Worm (Caenorhabditis elegans): ENCODE data around the gene C05D11.5.

- TF ChIP-seq fos-1 (tag; optimal IDR thresholded peaks at IDR 0.05) (no peak), nhr-12 (tag; optimal IDR thresholded peaks at IDR 0.05) (no peak), sea-2 (GFP tag; optimal IDR thresholded peaks at IDR 0.05) (no peak), ZK546.5 (tag; optimal IDR thresholded peaks at IDR 0.05) (no peak), tbx-2 (tag; optimal IDR thresholded peaks at IDR 0.05) (no peak), elt-3 (tag; optimal IDR thresholded peaks at IDR 0.05) (no peak)
Measured at ce11 chrIII:6402346-6402745, 9.5 kb downstream of the C05D11.5 start.

Measured in whole organism, L3 larva.